Worm (Caenorhabditis elegans) whole organism, late embryonic: ENCODE results near the gene got-2.2.

Source experiments
- C08G9.2 ChIP-seq: sonication (generic microtip); optimal IDR thresholded peaks from 2 replicates; lab custom pipeline; 2016; ENCODE audit warnings: mild to moderate bottlenecking, missing genetic modification characterization, moderate library complexity, missing compliant biosample characterization
- K02D7.2 ChIP-seq: sonication (generic microtip); optimal IDR thresholded peaks from 2 replicates; lab custom pipeline; 2017; ENCODE audit warnings: mild to moderate bottlenecking, missing genetic modification characterization, missing compliant biosample characterization
- K09A11.1 ChIP-seq: sonication (generic microtip); optimal IDR thresholded peaks from 2 replicates; lab custom pipeline; 2017; ENCODE audit warnings: antibody characterized with exemption, mild to moderate bottlenecking, missing genetic modification characterization, missing compliant biosample characterization; ENCODE audit not compliant: insufficient read depth
- Y22D7AL.16 ChIP-seq: sonication (generic microtip); optimal IDR thresholded peaks from 2 replicates; lab custom pipeline; 2016; ENCODE audit warnings: missing genetic modification characterization, missing compliant biosample characterization
- ahr-1 ChIP-seq: sonication (generic microtip); optimal IDR thresholded peaks from 2 replicates; lab custom pipeline; 2016; ENCODE audit warnings: missing genetic modification characterization, missing compliant biosample characterization
- ceh-14 ChIP-seq: sonication (generic microtip); optimal IDR thresholded peaks from 2 replicates; lab custom pipeline; 2016; ENCODE audit warnings: missing genotype, missing genetic modification characterization, missing compliant biosample characterization
- ceh-18 ChIP-seq: sonication (generic microtip); optimal IDR thresholded peaks from 2 replicates; lab custom pipeline; 2016; ENCODE audit warnings: missing genetic modification characterization, missing compliant biosample characterization
- ceh-24 ChIP-seq: sonication (generic microtip); optimal IDR thresholded peaks from 2 replicates; lab custom pipeline; 2016; ENCODE audit warnings: mild to moderate bottlenecking, missing genetic modification characterization, missing compliant biosample characterization
- ceh-31 ChIP-seq: sonication (generic microtip); optimal IDR thresholded peaks from 2 replicates; lab custom pipeline; 2016; ENCODE audit warnings: missing genetic modification characterization, missing compliant biosample characterization
- ceh-34 ChIP-seq: sonication (generic microtip); optimal IDR thresholded peaks from 2 replicates; lab custom pipeline; 2016; ENCODE audit warnings: mild to moderate bottlenecking, missing genetic modification characterization, missing compliant biosample characterization
- ceh-45 ChIP-seq: fragments of 200-800 bp; sonication (Bioruptor generic); IDR thresholded peaks from 2 replicates; pipeline ENCODE4 v1.3.6; 2022; ENCODE audit warnings: missing genetic modification reagents, missing genetic modification characterization, missing compliant biosample characterization
- ceh-6 ChIP-seq: fragments of 200-800 bp; sonication (Bioruptor generic); optimal IDR thresholded peaks from 2 replicates; lab custom pipeline; 2018; ENCODE audit warnings: mild to moderate bottlenecking, missing genetic modification characterization, missing compliant biosample characterization
- ceh-9 ChIP-seq: sonication (generic microtip); optimal IDR thresholded peaks from 2 replicates; lab custom pipeline; 2016; ENCODE audit warnings: mild to moderate bottlenecking, missing genetic modification characterization, inconsistent platforms, missing compliant biosample characterization
- che-1 ChIP-seq: sonication (generic microtip); optimal IDR thresholded peaks from 2 replicates; lab custom pipeline; 2016; ENCODE audit warnings: mild to moderate bottlenecking, missing genetic modification characterization, missing compliant biosample characterization
- elt-2 ChIP-seq: sonication (generic microtip); optimal IDR thresholded peaks from 2 replicates; lab custom pipeline; 2016; ENCODE audit warnings: missing genetic modification reagents, missing genetic modification characterization, missing compliant biosample characterization
- ets-4 ChIP-seq: sonication (generic microtip); optimal IDR thresholded peaks from 2 replicates; lab custom pipeline; 2016; ENCODE audit warnings: missing genetic modification characterization, missing compliant biosample characterization
- fax-1 ChIP-seq: sonication (generic microtip); optimal IDR thresholded peaks from 2 replicates; lab custom pipeline; 2016; ENCODE audit warnings: missing genotype, missing genetic modification characterization, missing compliant biosample characterization
- fkh-6 ChIP-seq: sonication (generic microtip); optimal IDR thresholded peaks from 2 replicates; lab custom pipeline; 2016; ENCODE audit warnings: missing genetic modification characterization, missing compliant biosample characterization
- gmeb-2 ChIP-seq: sonication (generic microtip); optimal IDR thresholded peaks from 2 replicates; lab custom pipeline; 2016; ENCODE audit warnings: missing genetic modification characterization, inconsistent platforms, missing compliant biosample characterization
- hlh-30 ChIP-seq: sonication (generic microtip); optimal IDR thresholded peaks from 2 replicates; lab custom pipeline; 2017; ENCODE audit warnings: antibody characterized with exemption, missing genetic modification characterization, missing compliant biosample characterization; ENCODE audit not compliant: insufficient read depth
- lin-11 ChIP-seq: fragments of 200-800 bp; sonication (Bioruptor generic); optimal IDR thresholded peaks from 2 replicates; lab custom pipeline; 2018; ENCODE audit warnings: mild to moderate bottlenecking, missing genetic modification characterization, missing compliant biosample characterization
- madf-2 ChIP-seq: sonication (generic microtip); optimal IDR thresholded peaks from 2 replicates; lab custom pipeline; 2017; ENCODE audit warnings: missing genetic modification characterization, missing compliant biosample characterization
- mec-3 ChIP-seq: sonication (generic microtip); optimal IDR thresholded peaks from 2 replicates; lab custom pipeline; 2016; ENCODE audit warnings: borderline replicate concordance, missing genetic modification characterization, missing compliant biosample characterization
- nfya-1 ChIP-seq: sonication (generic microtip); optimal IDR thresholded peaks from 2 replicates; lab custom pipeline; 2017; ENCODE audit warnings: missing genetic modification characterization, mild to moderate bottlenecking, missing compliant biosample characterization, antibody characterized with exemption, moderate library complexity
- nhr-11 ChIP-seq: fragments of 150-350 bp; optimal IDR thresholded peaks from 2 replicates; lab custom pipeline; 2014; ENCODE audit warnings: missing biosample characterization, missing genetic modification characterization
- pha-4 ChIP-seq: fragments of 150-350 bp; optimal IDR thresholded peaks from 2 replicates; lab custom pipeline; 2018; ENCODE audit warnings: missing biosample characterization, missing genetic modification reagents, missing genetic modification characterization
- pqm-1 ChIP-seq: sonication (generic microtip); optimal IDR thresholded peaks from 2 replicates; lab custom pipeline; 2016; ENCODE audit warnings: missing genetic modification characterization, missing compliant biosample characterization
- sox-2 ChIP-seq: fragments of 200-800 bp; sonication (Bioruptor generic); IDR thresholded peaks from 2 replicates; pipeline ENCODE4 v1.3.6; 2022; ENCODE audit warnings: missing genetic modification reagents, missing genetic modification characterization, missing compliant biosample characterization
- sox-4 ChIP-seq: sonication (generic microtip); optimal IDR thresholded peaks from 2 replicates; lab custom pipeline; 2017; ENCODE audit warnings: mild to moderate bottlenecking, missing genetic modification characterization, inconsistent platforms, missing compliant biosample characterization
- tbx-7 ChIP-seq: sonication (generic microtip); optimal IDR thresholded peaks from 2 replicates; lab custom pipeline; 2016; ENCODE audit warnings: missing genotype, missing genetic modification characterization, missing compliant biosample characterization
- ttx-3 ChIP-seq: sonication (generic microtip); optimal IDR thresholded peaks from 2 replicates; lab custom pipeline; 2016; ENCODE audit warnings: missing genetic modification reagents, missing genetic modification characterization, missing compliant biosample characterization
- unc-42 ChIP-seq: sonication (generic microtip); optimal IDR thresholded peaks from 2 replicates; lab custom pipeline; 2016; ENCODE audit warnings: missing genotype, missing genetic modification characterization, missing compliant biosample characterization
- unc-86 ChIP-seq: sonication (generic microtip); optimal IDR thresholded peaks from 2 replicates; lab custom pipeline; 2016; ENCODE audit warnings: missing genetic modification characterization, missing compliant biosample characterization
- zip-5 ChIP-seq: sonication (generic microtip); optimal IDR thresholded peaks from 2 replicates; lab custom pipeline; 2016; ENCODE audit warnings: missing genetic modification characterization, missing compliant biosample characterization
- ztf-16 ChIP-seq: sonication (generic microtip); optimal IDR thresholded peaks from 2 replicates; lab custom pipeline; 2017; ENCODE audit warnings: missing genetic modification characterization, missing compliant biosample characterization

got-2.2 gene

ce11 chrX:6240640-6241033, at the start of gene got-2.2:
got-2.2 (plus strand) TSS chrX:6240983.
- no peak for TF ChIP-seq ceh-9 (tag; lab: Kevin White, UChicago)
- no peak for TF ChIP-seq madf-2
- no peak for TF ChIP-seq sox-2 (GFP tag; lab: Robert Waterston, UW)
- no peak for TF ChIP-seq mec-3 (tag; lab: Kevin White, UChicago)
- TF ChIP-seq ceh-34: no peak
- TF ChIP-seq ttx-3 (tag; lab: Kevin White, UChicago): no peak
- no peak for TF ChIP-seq che-1 (tag; lab: Kevin White, UChicago)

- TF ChIP-seq ceh-34: no peak
- TF ChIP-seq zip-5 (tag; lab: Kevin White, UChicago): no peak
- no peak for TF ChIP-seq ztf-16 (tag; lab: Kevin White, UChicago)
- no peak for TF ChIP-seq tbx-7 (tag; lab: Kevin White, UChicago)
- no peak for TF ChIP-seq pqm-1
- no peak for TF ChIP-seq ceh-31
- TF ChIP-seq, all 69 proteins: peak for 0
Measured at ce11 chrX:6194191-6194724, 46.5 kb upstream of the got-2.2 start, which contains the start of gene ceh-54. ceh-54 (minus strand) TSS chrX:6194241.

- TF ChIP-seq unc-42 (no peak), nfya-1 (no peak), zip-5 (tag; lab: Kevin White, UChicago) (no peak), C08G9.2 (tag; lab: Kevin White, UChicago) (no peak), fkh-6 (tag; lab: Kevin White, UChicago) (no peak), ceh-6 (GFP tag; lab: Kevin White, UChicago) (no peak), elt-2 (tag; lab: Kevin White, UChicago) (no peak), K02D7.2 (no peak), pha-4 (tag; lab: Kevin White, UChicago) (no peak), ceh-18 (tag; lab: Kevin White, UChicago) (no peak), hlh-30 (tag; lab: Kevin White, UChicago) (no peak), ets-4 (no peak), K09A11.1 (tag; lab: Kevin White, UChicago) (no peak), tbx-7 (tag; lab: Kevin White, UChicago) (no peak), ceh-14 (tag; lab: Kevin White, UChicago) (no peak)
- TF ChIP-seq, all 69 proteins: peak for 0
Measured at ce11 chrX:6196627-6197026, 44.2 kb upstream of the got-2.2 start, which contains the start of gene daf-9. daf-9 (plus strand) TSS chrX:6196927.

ce11 chrX:6201542-6201941, 39.2 kb upstream of the got-2.2 start:
- TF ChIP-seq ttx-3 (tag; lab: Kevin White, UChicago) (no peak), Y22D7AL.16 (tag; lab: Kevin White, UChicago) (no peak), mec-3 (tag; lab: Kevin White, UChicago) (no peak), nfya-1 (no peak), lin-11 (tag; lab: Kevin White, UChicago) (no peak), nhr-11 (tag; lab: Kevin White, UChicago) (no peak), gmeb-2 (tag; lab: Kevin White, UChicago) (no peak)

- TF ChIP-seq fax-1 (no peak), ceh-24 (no peak), sox-2 (GFP tag; lab: Robert Waterston, UW) (no peak), unc-86 (tag; lab: Kevin White, UChicago) (no peak), ets-4 (no peak), K09A11.1 (tag; lab: Kevin White, UChicago) (no peak), ahr-1 (tag; lab: Kevin White, UChicago) (no peak), pqm-1 (no peak), ceh-45 (GFP tag; lab: Robert Waterston, UW) (no peak), sox-4 (tag; lab: Kevin White, UChicago) (no peak)
Measured at ce11 chrX:6202809-6203208, 38.0 kb upstream of the got-2.2 start.
